Worm (Caenorhabditis elegans): ENCODE measurements around the gene C04E12.5.

ce11 chrV:3342504-3342903 lies 15.9 kb upstream of the C04E12.5 start, which contains the start of gene C17B7.3:
- TF ChIP-seq flt-1 (GFP tag; IDR thresholded peaks at IDR 0.05) = no peak
- TF ChIP-seq sea-1 (GFP tag; conservative IDR thresholded peaks at IDR 0.05) = no peak
- no peak for TF ChIP-seq ama-1 (optimal IDR thresholded peaks at IDR 0.05)
- no peak for TF ChIP-seq tbx-37 (GFP tag; conservative IDR thresholded peaks at IDR 0.05)
- no peak for TF ChIP-seq pes-1 (GFP tag; IDR thresholded peaks at IDR 0.05)
- no peak for TF ChIP-seq hnd-1 (tag; optimal IDR thresholded peaks at IDR 0.05)
- no peak for TF ChIP-seq tbx-11 (GFP tag; IDR thresholded peaks at IDR 0.05)
- TF ChIP-seq hmg-4 (GFP tag; optimal IDR thresholded peaks at IDR 0.05) = no peak
